Fruit fly (Drosophila melanogaster): ENCODE data around the gene Sgp.

Gene Sgp

dm6 chr2L:8541469-8542233 lies 22.2 kb downstream of the Sgp start, which contains the start of gene Sema1a:
TSS of gene Sema1a (plus strand) at chr2L:8542147.
- TF ChIP-seq Rel (GFP tag; optimal IDR thresholded peaks at IDR 0.05) (no peak), Rel (tag; optimal IDR thresholded peaks at IDR 0.05) (peak; percentile 98), CG32264 (GFP tag; optimal IDR thresholded peaks at IDR 0.05) (no peak), Abd-B (GFP tag; optimal IDR thresholded peaks at IDR 0.05) (no peak), Dif (GFP tag; optimal IDR thresholded peaks at IDR 0.05; ENCODE audit: partially characterized antibody) (no peak), Hr83 (GFP tag; optimal IDR thresholded peaks at IDR 0.05; ENCODE audit: poor library complexity, severe bottlenecking) (peak; percentile 17), OdsH (GFP tag; optimal IDR thresholded peaks at IDR 0.05) (peak; percentile 34), fru (GFP tag; optimal IDR thresholded peaks at IDR 0.05) (peak; percentile 77), jim (GFP tag; optimal IDR thresholded peaks at IDR 0.05) (peak; percentile 6), dmrt93B (GFP tag; optimal IDR thresholded peaks at IDR 0.05) (no peak), tai (GFP tag; optimal IDR thresholded peaks at IDR 0.05) (no peak), Myc (optimal IDR thresholded peaks at IDR 0.05) (no peak), Sp1 (GFP tag; optimal IDR thresholded peaks at IDR 0.05) (peak; percentile 47), br (GFP tag; optimal IDR thresholded peaks at IDR 0.05) (peak; percentile 33), HLH106 (tag; optimal IDR thresholded peaks at IDR 0.05) (peak; percentile 21), sage (GFP tag; optimal IDR thresholded peaks at IDR 0.05) (no peak), Mio (GFP tag; optimal IDR thresholded peaks at IDR 0.05) (no peak), Hnf4 (GFP tag; optimal IDR thresholded peaks at IDR 0.05) (peak; percentile 30), CrebA (GFP tag; optimal IDR thresholded peaks at IDR 0.05; ENCODE audit: borderline replicate concordance) (peak; percentile 18), N (GFP tag; optimal IDR thresholded peaks at IDR 0.05) (no peak), lola (GFP tag; optimal IDR thresholded peaks at IDR 0.05) (no peak), dsf (GFP tag; optimal IDR thresholded peaks at IDR 0.05; ENCODE audit: borderline replicate concordance) (no peak), ey (GFP tag; optimal IDR thresholded peaks at IDR 0.05) (peak; percentile 49), sv (GFP tag; optimal IDR thresholded peaks at IDR 0.05) (peak; percentile 44), psq (GFP tag; optimal IDR thresholded peaks at IDR 0.05) (peak; percentile 28), dl (GFP tag; optimal IDR thresholded peaks at IDR 0.05; ENCODE audit: insufficient read depth in 1 of 2, partially characterized antibody in 2 of 2) (no peak), foxo (GFP tag; optimal IDR thresholded peaks at IDR 0.05) (peak in 1 of 2 experiments; percentile 73), Jra (GFP tag; optimal IDR thresholded peaks at IDR 0.05) (no peak), CG9705 (GFP tag; optimal IDR thresholded peaks at IDR 0.05) (no peak), Hr78 (GFP tag; optimal IDR thresholded peaks at IDR 0.05) (no peak), usp (GFP tag; optimal IDR thresholded peaks at IDR 0.05) (no peak), woc (GFP tag; optimal IDR thresholded peaks at IDR 0.05) (peak; percentile 87), h (GFP tag; optimal IDR thresholded peaks at IDR 0.05) (peak; percentile 52), Vsx2 (GFP tag; optimal IDR thresholded peaks at IDR 0.05; ENCODE audit: partially characterized antibody) (no peak), pan (optimal IDR thresholded peaks at IDR 0.05) (peak; percentile 60), GATAd (GFP tag; optimal IDR thresholded peaks at IDR 0.05) (no peak), rgr (GFP tag; optimal IDR thresholded peaks at IDR 0.05) (peak; percentile 85), brk (GFP tag; optimal IDR thresholded peaks at IDR 0.05) (no peak), Dfd (GFP tag; optimal IDR thresholded peaks at IDR 0.05) (no peak)

DNA sequence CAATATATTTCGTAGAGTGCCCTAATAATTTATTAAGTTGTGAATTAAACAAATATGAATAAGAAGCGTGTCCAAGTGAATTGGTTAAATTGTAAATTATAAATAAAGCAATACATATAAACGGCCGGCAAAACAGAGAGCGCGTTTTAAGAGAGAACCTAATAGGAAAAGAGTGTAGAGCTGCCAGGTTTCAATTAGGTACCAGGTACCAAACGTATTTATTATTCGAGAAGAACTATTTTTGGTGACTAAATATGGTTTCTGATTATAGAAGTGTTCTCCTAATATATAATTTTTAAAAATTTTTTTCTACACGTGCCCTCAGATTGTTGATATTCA lies 22.7 kb downstream of the Sgp start:
- no peak for TF ChIP-seq sv (GFP tag; optimal IDR thresholded peaks at IDR 0.05)
- TF ChIP-seq Rel (GFP tag; optimal IDR thresholded peaks at IDR 0.05): no peak
- TF ChIP-seq Rel (tag; optimal IDR thresholded peaks at IDR 0.05): no peak
- TF ChIP-seq Hr78 (GFP tag; optimal IDR thresholded peaks at IDR 0.05): no peak
- TF ChIP-seq Myc (optimal IDR thresholded peaks at IDR 0.05): no peak
- no peak for TF ChIP-seq foxo (GFP tag; optimal IDR thresholded peaks at IDR 0.05)
- no peak for TF ChIP-seq Vsx2 (GFP tag; optimal IDR thresholded peaks at IDR 0.05; ENCODE audit: partially characterized antibody)
- TF ChIP-seq brk (GFP tag; optimal IDR thresholded peaks at IDR 0.05): no peak
- no peak for TF ChIP-seq OdsH (GFP tag; optimal IDR thresholded peaks at IDR 0.05)
- TF ChIP-seq GATAd (GFP tag; optimal IDR thresholded peaks at IDR 0.05): no peak
- no peak for TF ChIP-seq ey (GFP tag; optimal IDR thresholded peaks at IDR 0.05)
- TF ChIP-seq woc (GFP tag; optimal IDR thresholded peaks at IDR 0.05): no peak
- TF ChIP-seq CrebA (GFP tag; optimal IDR thresholded peaks at IDR 0.05; ENCODE audit: borderline replicate concordance): no peak
- TF ChIP-seq lola (GFP tag; optimal IDR thresholded peaks at IDR 0.05): no peak
- TF ChIP-seq CG32264 (GFP tag; optimal IDR thresholded peaks at IDR 0.05): no peak
- TF ChIP-seq br (GFP tag; optimal IDR thresholded peaks at IDR 0.05): no peak
- no peak for TF ChIP-seq pan (optimal IDR thresholded peaks at IDR 0.05)
- no peak for TF ChIP-seq jim (GFP tag; optimal IDR thresholded peaks at IDR 0.05)
- no peak for TF ChIP-seq dmrt93B (GFP tag; optimal IDR thresholded peaks at IDR 0.05)

Measured in whole organism, wandering third instar larva.